Fruit fly (Drosophila melanogaster): Measurements from ENCODE around the gene mip130.
A peak's percentile ranks its signal among the peaks of the same experiment; 100 is the strongest.

mip130 gene

DNA sequence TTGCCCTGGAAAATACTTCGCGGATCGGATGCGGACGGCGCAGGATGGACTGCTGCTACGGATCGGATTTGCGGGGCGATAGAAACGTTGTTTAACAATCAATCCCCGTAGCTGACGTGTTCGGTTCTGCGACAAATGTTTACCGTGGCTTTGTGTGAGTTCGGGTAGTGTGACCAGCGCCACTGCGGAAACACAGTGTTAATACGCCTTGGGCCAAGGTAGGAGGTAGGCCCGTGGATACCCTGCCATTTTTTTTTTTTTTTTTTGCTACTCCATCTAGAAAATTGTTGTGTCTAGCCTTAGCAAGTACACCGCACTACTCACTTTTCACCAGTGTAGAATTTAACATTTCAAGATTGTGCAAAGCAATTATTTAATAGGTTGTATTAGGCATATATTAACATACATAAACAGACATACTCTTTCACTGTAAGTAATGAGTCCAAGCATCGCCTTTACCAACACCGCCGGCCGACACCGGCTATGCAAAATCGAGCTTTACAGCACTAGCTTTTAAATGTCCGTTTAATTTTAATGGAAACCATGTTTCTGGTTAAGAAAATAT is 46.3 kb upstream of the mip130 start, which contains the start of gene deltaCOP (continued):
- peak; percentile 88 for TF ChIP-seq maf-S (GFP tag; optimal IDR thresholded peaks at IDR 0.05)
- TF ChIP-seq cwo (GFP tag; optimal IDR thresholded peaks at IDR 0.05) = peak; percentile 65
- peak; percentile 64 for TF ChIP-seq CG10979 (tag; optimal IDR thresholded peaks at IDR 0.05)
- peak; percentile 67 for TF ChIP-seq Awh (GFP tag; IDR thresholded peaks at IDR 0.05)
- no peak for TF ChIP-seq Poxn (GFP tag; IDR thresholded peaks at IDR 0.05)
- TF ChIP-seq disco-r (GFP tag; optimal IDR thresholded peaks at IDR 0.05) = peak; percentile 81
- TF ChIP-seq Dip3 (GFP tag; optimal IDR thresholded peaks at IDR 0.05) = peak; percentile 94
- no peak for TF ChIP-seq Sox102F (GFP tag; optimal IDR thresholded peaks at IDR 0.05)
- TF ChIP-seq da (GFP tag; optimal IDR thresholded peaks at IDR 0.05) = peak; percentile 88
- TF ChIP-seq hth (optimal IDR thresholded peaks at IDR 0.05) = no peak
- peak; percentile 78 for TF ChIP-seq kay (GFP tag; optimal IDR thresholded peaks at IDR 0.05)
- peak; percentile 66; the same call in 2 of the 3 replicates for TF ChIP-seq CG7357 (GFP tag; IDR thresholded peaks at IDR 0.05)
- peak; percentile 69 for TF ChIP-seq emc (GFP tag; optimal IDR thresholded peaks at IDR 0.05)
- peak; percentile 92 for TF ChIP-seq Bteb2 (GFP tag; optimal IDR thresholded peaks at IDR 0.05)
- peak; percentile 50 for TF ChIP-seq Nf-YB (GFP tag; optimal IDR thresholded peaks at IDR 0.05)
- TF ChIP-seq ham (GFP tag; IDR thresholded peaks at IDR 0.05) = peak; percentile 65; the same call in 1 of the 2 replicates
- TF ChIP-seq CG10543 (GFP tag; optimal IDR thresholded peaks at IDR 0.05) = peak; percentile 79
- peak; percentile 80 for TF ChIP-seq CG4404 (GFP tag; IDR thresholded peaks at IDR 0.05)
- TF ChIP-seq CG6254 (GFP tag; optimal IDR thresholded peaks at IDR 0.05) = peak; percentile 43
- TF ChIP-seq p53 (GFP tag; optimal IDR thresholded peaks at IDR 0.05) = peak; percentile 79
- peak; percentile 77 for TF ChIP-seq CG9797 (GFP tag; optimal IDR thresholded peaks at IDR 0.05)
- peak; percentile 83 for TF ChIP-seq CG6689 (GFP tag; IDR thresholded peaks at IDR 0.05)
- TF ChIP-seq Ada2b (GFP tag; IDR thresholded peaks at IDR 0.05) = peak; percentile 72
- peak; percentile 89 for TF ChIP-seq pum (GFP tag; optimal IDR thresholded peaks at IDR 0.05)
- peak; percentile 80 for TF ChIP-seq CG9727 (GFP tag; optimal IDR thresholded peaks at IDR 0.05)
- no peak for TF ChIP-seq Sry-β (GFP tag; optimal IDR thresholded peaks at IDR 0.05)
- peak; percentile 69 for TF ChIP-seq CG4730 (GFP tag; IDR thresholded peaks at IDR 0.05)
- TF ChIP-seq Ets65A (GFP tag) = peak; percentile 99
- TF ChIP-seq CG12104 (GFP tag; optimal IDR thresholded peaks at IDR 0.05) = peak; percentile 63
- TF ChIP-seq Eip74EF (GFP tag; optimal IDR thresholded peaks at IDR 0.05) = no peak
- TF ChIP-seq CG17328 (GFP tag; IDR thresholded peaks at IDR 0.05) = peak; percentile 70
- no peak for TF ChIP-seq fd102C (GFP tag; optimal IDR thresholded peaks at IDR 0.05)
- TF ChIP-seq cad (GFP tag; optimal IDR thresholded peaks at IDR 0.05) = no peak
- peak; percentile 70; the same call in 1 of the 2 replicates for TF ChIP-seq ranshi (GFP tag; IDR thresholded peaks at IDR 0.05)
- no peak for TF ChIP-seq pita (GFP tag; optimal IDR thresholded peaks at IDR 0.05)
- 0 out of 2 replicates have a peak, but pooled peaks have one; percentile 29 for TF ChIP-seq chm (GFP tag; IDR thresholded peaks at IDR 0.05)
- peak; percentile 26; the same call in 1 of the 2 replicates for TF ChIP-seq CG4360 (GFP tag; IDR thresholded peaks at IDR 0.05)
- no peak for TF ChIP-seq h (optimal IDR thresholded peaks at IDR 0.05)
- peak; percentile 88 for TF ChIP-seq Camta (GFP tag; optimal IDR thresholded peaks at IDR 0.05)
- peak; percentile 84 for TF ChIP-seq phol (tag; optimal IDR thresholded peaks at IDR 0.05)
- peak; percentile 20; the same call in 1 of the 2 replicates for TF ChIP-seq crol (GFP tag; IDR thresholded peaks at IDR 0.05)
- peak; percentile 84 for TF ChIP-seq Mes4 (GFP tag; optimal IDR thresholded peaks at IDR 0.05)
- TF ChIP-seq CG17361 (GFP tag; IDR thresholded peaks at IDR 0.05) = peak; percentile 79
- TF ChIP-seq Neu2 (GFP tag; optimal IDR thresholded peaks at IDR 0.05; ENCODE audit: borderline replicate concordance) = peak; percentile 60
- peak; percentile 87 for TF ChIP-seq CG4282 (GFP tag; optimal IDR thresholded peaks at IDR 0.05)
- peak; percentile 26; the same call in 1 of the 2 replicates for TF ChIP-seq amos (GFP tag; IDR thresholded peaks at IDR 0.05; ENCODE audit: partially characterized antibody)
- TF ChIP-seq CG17385 (GFP tag; optimal IDR thresholded peaks at IDR 0.05) = peak; percentile 69
- no peak for TF ChIP-seq fru (optimal IDR thresholded peaks at IDR 0.05)
- TF ChIP-seq cato (GFP tag; optimal IDR thresholded peaks at IDR 0.05; ENCODE audit: borderline replicate concordance) = peak; percentile 73
- TF ChIP-seq CG8281 (tag; optimal IDR thresholded peaks at IDR 0.05) = no peak
- peak; percentile 62 for TF ChIP-seq Oaz (GFP tag; IDR thresholded peaks at IDR 0.05)
- TF ChIP-seq dati (GFP tag; IDR thresholded peaks at IDR 0.05) = no peak
